Worm (Caenorhabditis elegans): ENCODE measurements around the gene Y54G2A.19.

Y54G2A.19 gene

DNA sequence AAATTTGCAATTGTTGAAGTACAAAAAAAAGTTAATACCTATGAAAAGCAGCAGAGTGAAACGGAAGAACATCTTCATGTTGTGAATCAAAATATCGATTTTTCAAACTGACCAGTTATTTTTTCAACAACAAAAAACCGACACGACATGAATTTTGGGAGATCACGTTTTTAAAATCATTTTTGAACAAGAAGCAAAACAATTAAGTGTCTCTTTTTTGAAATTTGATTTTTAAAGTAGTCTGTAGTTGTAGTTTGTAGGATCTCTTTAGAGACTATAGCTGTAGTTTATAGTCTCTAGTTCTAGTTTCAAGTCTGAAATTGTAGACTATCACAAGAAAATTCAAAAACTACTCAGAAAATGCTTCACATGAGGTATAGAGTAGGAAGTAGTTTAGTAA, 50.6 kb downstream of the Y54G2A.19 start, which contains the start of gene Y54G2A.15:
TSS of gene Y54G2A.15 (minus strand) at position 101 of the 400 bp plus-strand sequence.
- no peak for TF ChIP-seq lin-13 (GFP tag; optimal IDR thresholded peaks at IDR 0.05)
- TF ChIP-seq R02D3.7 (tag; optimal IDR thresholded peaks at IDR 0.05): no peak
- no peak for TF ChIP-seq F49E8.2 (tag; optimal IDR thresholded peaks at IDR 0.05; ENCODE audit: borderline replicate concordance)
- no peak for TF ChIP-seq mdt-29 (GFP tag; IDR thresholded peaks at IDR 0.05)
- TF ChIP-seq T20F7.1 (GFP tag; optimal IDR thresholded peaks at IDR 0.05): no peak
- no peak for TF ChIP-seq aly-2 (tag; optimal IDR thresholded peaks at IDR 0.05)
- no peak for TF ChIP-seq spr-1 (tag; optimal IDR thresholded peaks at IDR 0.05)
- TF ChIP-seq ama-1 (optimal IDR thresholded peaks at IDR 0.05): no peak
- TF ChIP-seq ces-1 (GFP tag; optimal IDR thresholded peaks at IDR 0.05): no peak
- no peak for TF ChIP-seq nhr-42 (GFP tag; IDR thresholded peaks at IDR 0.05)
- no peak for TF ChIP-seq unc-39 (tag; optimal IDR thresholded peaks at IDR 0.05)
- TF ChIP-seq madf-9 (GFP tag; conservative IDR thresholded peaks at IDR 0.05): no peak
- no peak for TF ChIP-seq nhr-77 (tag; optimal IDR thresholded peaks at IDR 0.05)
- TF ChIP-seq nhr-111 (GFP tag; optimal IDR thresholded peaks at IDR 0.05): no peak
- TF ChIP-seq Y75B8A.6 (GFP tag; IDR thresholded peaks at IDR 0.05): no peak
- no peak for TF ChIP-seq set-16 (GFP tag; IDR thresholded peaks at IDR 0.05)

Data from whole organism, L4 larva.